Worm (Caenorhabditis elegans): ENCODE measurements around the gene F33D4.6.

- TF ChIP-seq sea-1 (GFP tag; conservative IDR thresholded peaks at IDR 0.05) (no peak), tbx-11 (GFP tag; IDR thresholded peaks at IDR 0.05) (no peak), ama-1 (optimal IDR thresholded peaks at IDR 0.05) (no peak)
Measured at ce11 chrIV:7734173-7734572, 16.4 kb upstream of the F33D4.6 start.
